ENCODE assay signal across 3 worm cellular contexts in the genomic region with DNA sequence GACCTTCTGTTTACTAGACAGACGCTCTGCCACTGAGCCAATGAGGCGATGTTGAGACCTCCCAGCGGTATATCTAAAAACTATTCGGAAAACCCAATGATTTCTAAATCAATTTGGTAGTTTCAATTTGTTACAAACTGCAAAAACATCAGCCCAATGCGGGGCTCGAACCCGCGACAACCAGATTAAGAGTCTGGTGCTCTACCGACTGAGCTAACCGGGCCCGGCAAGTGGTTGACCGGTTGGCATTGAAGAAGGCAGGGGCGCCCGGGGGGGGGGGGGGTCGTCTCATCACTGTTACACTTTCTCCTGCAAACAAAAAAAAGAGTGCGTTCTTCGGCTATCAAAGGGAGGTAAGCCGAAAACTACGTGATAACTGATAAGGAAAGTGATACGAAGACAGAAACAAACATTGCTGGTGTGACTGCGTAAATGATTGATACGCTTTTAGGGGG.
TF ChIP-seq lines count a peak whose summit lies in the region.

No protein-coding gene starts in this region.

TF ChIP-seq in whole organism, L1 larva, 84 proteins besides CTCF, POLR2A, EP300 and RAD21 (continued from another document):
- TF ChIP-seq F16B12.6 (tag; optimal IDR thresholded peaks at IDR 0.05; lab: Kevin White, UChicago) (no peak), grh-1 (GFP tag; IDR thresholded peaks at IDR 0.05; lab: Robert Waterston, UW) (0 out of 2 replicates have a peak, but pooled peaks have one; percentile 6), nhr-90 (tag; optimal IDR thresholded peaks at IDR 0.05; lab: Kevin White, UChicago; ENCODE audit: poor library complexity) (peak; percentile 75), nhr-20 (tag; optimal IDR thresholded peaks at IDR 0.05; lab: Kevin White, UChicago) (peak; percentile 39), nhr-19 (GFP tag; conservative IDR thresholded peaks at IDR 0.05; lab: Robert Waterston, UW) (peak; percentile 64), C16A3.4 (tag; optimal IDR thresholded peaks at IDR 0.05; lab: Kevin White, UChicago) (no peak), unc-86 (tag; optimal IDR thresholded peaks at IDR 0.05; lab: Kevin White, UChicago) (no peak), efl-1 (optimal IDR thresholded peaks at IDR 0.05; lab: Kevin White, UChicago) (peak in 1 of 2 experiments; percentile 20), efl-1 (GFP tag; optimal IDR thresholded peaks at IDR 0.05 in 1 of 2; lab: Kevin White, UChicago) (no peak), ceh-82 (tag; optimal IDR thresholded peaks at IDR 0.05; lab: Kevin White, UChicago) (peak in 1 of 3 experiments; percentile 3), zag-1 (tag; optimal IDR thresholded peaks at IDR 0.05; lab: Kevin White, UChicago) (no peak), nhr-71 (tag; optimal IDR thresholded peaks at IDR 0.05; lab: Kevin White, UChicago) (peak; percentile 60), lin-14 (GFP tag; optimal IDR thresholded peaks at IDR 0.05; lab: Kevin White, UChicago) (peak; percentile 60), xbp-1 (tag; optimal IDR thresholded peaks at IDR 0.05; lab: Kevin White, UChicago) (peak; percentile 4), tbx-2 (tag; optimal IDR thresholded peaks at IDR 0.05; lab: Kevin White, UChicago) (peak; percentile 22), lin-35 (GFP tag; optimal IDR thresholded peaks at IDR 0.05; lab: Kevin White, UChicago) (peak in 1 of 2 experiments; percentile 54), mep-1 (tag; optimal IDR thresholded peaks at IDR 0.05; lab: Kevin White, UChicago) (peak; percentile 16), sptf-1 (tag; optimal IDR thresholded peaks at IDR 0.05; lab: Kevin White, UChicago) (no peak), elt-2 (tag; optimal IDR thresholded peaks at IDR 0.05; lab: Kevin White, UChicago) (peak; percentile 97)

TF ChIP-seq in whole organism, L3 larva, 47 proteins besides CTCF, POLR2A, EP300 and RAD21 (continued from another document):
- TF ChIP-seq elt-1 (tag; optimal IDR thresholded peaks at IDR 0.05; lab: Kevin White, UChicago) (no peak), lsy-12 (tag; optimal IDR thresholded peaks at IDR 0.05; lab: Kevin White, UChicago) (no peak), nhr-43 (tag; optimal IDR thresholded peaks at IDR 0.05; lab: Kevin White, UChicago; ENCODE audit: poor library complexity, severe bottlenecking) (no peak), egl-27 (tag; optimal IDR thresholded peaks at IDR 0.05; lab: Kevin White, UChicago) (no peak), nfya-1 (tag; optimal IDR thresholded peaks at IDR 0.05; lab: Kevin White, UChicago; ENCODE audit: insufficient read depth) (peak; percentile 15), hmg-11 (tag; optimal IDR thresholded peaks at IDR 0.05; lab: Kevin White, UChicago) (no peak), snpc-4 (tag; optimal IDR thresholded peaks at IDR 0.05; lab: Kevin White, UChicago) (no peak), ztf-11 (tag; optimal IDR thresholded peaks at IDR 0.05; lab: Kevin White, UChicago) (no peak), R02D3.7 (tag; optimal IDR thresholded peaks at IDR 0.05; lab: Kevin White, UChicago) (no peak), mdl-1 (tag; optimal IDR thresholded peaks at IDR 0.05; lab: Kevin White, UChicago) (no peak), elt-3 (tag; optimal IDR thresholded peaks at IDR 0.05; lab: Kevin White, UChicago) (no peak), ceh-28 (tag; optimal IDR thresholded peaks at IDR 0.05; lab: Kevin White, UChicago) (no peak), nhr-12 (tag; optimal IDR thresholded peaks at IDR 0.05; lab: Kevin White, UChicago) (no peak), nhr-25 (tag; optimal IDR thresholded peaks at IDR 0.05; lab: Kevin White, UChicago) (no peak), fos-1 (tag; optimal IDR thresholded peaks at IDR 0.05; lab: Kevin White, UChicago) (no peak)

TF ChIP-seq in whole organism, young adult, 124 proteins besides CTCF, POLR2A, EP300 and RAD21 (continued from another document and continues in another):
- TF ChIP-seq cebp-1 (GFP tag; IDR thresholded peaks at IDR 0.05; lab: Robert Waterston, UW), result no peak
- peak; percentile 76 for TF ChIP-seq cebp-1 (tag; optimal IDR thresholded peaks at IDR 0.05; lab: Kevin White, UChicago)
- peak; percentile 74 for TF ChIP-seq athp-1 (tag; optimal IDR thresholded peaks at IDR 0.05; lab: Kevin White, UChicago)
- 0 out of 2 replicates have a peak, but pooled peaks have one; percentile 21 for TF ChIP-seq ceh-91 (GFP tag; IDR thresholded peaks at IDR 0.05; lab: Robert Waterston, UW)
- TF ChIP-seq tlf-1 (GFP tag; optimal IDR thresholded peaks at IDR 0.05; lab: Kevin White, UChicago), result peak; percentile 27
- TF ChIP-seq F55B11.4 (tag; optimal IDR thresholded peaks at IDR 0.05; lab: Kevin White, UChicago; ENCODE audit: borderline replicate concordance, insufficient read depth), result no peak
- TF ChIP-seq D2030.7 (GFP tag; IDR thresholded peaks at IDR 0.05; lab: Robert Waterston, UW), result peak; percentile 86
- TF ChIP-seq nhr-90 (tag; optimal IDR thresholded peaks at IDR 0.05; lab: Kevin White, UChicago), result peak; percentile 92
- no peak for TF ChIP-seq nfya-2 (GFP tag; IDR thresholded peaks at IDR 0.05; lab: Robert Waterston, UW)
- peak; percentile 87 for TF ChIP-seq Y56A3A.18 (GFP tag; IDR thresholded peaks at IDR 0.05; lab: Robert Waterston, UW)
- peak; percentile 8 for TF ChIP-seq F52B5.7 (tag; optimal IDR thresholded peaks at IDR 0.05; lab: Kevin White, UChicago)
- peak; percentile 81 for TF ChIP-seq F57A8.1 (GFP tag; optimal IDR thresholded peaks at IDR 0.05; lab: Kevin White, UChicago)
- TF ChIP-seq nhr-80 (tag; optimal IDR thresholded peaks at IDR 0.05; lab: Kevin White, UChicago), result peak; percentile 79
- no peak for TF ChIP-seq unc-62 (GFP tag; optimal IDR thresholded peaks at IDR 0.05; lab: Kevin White, UChicago)
- peak; percentile 75 for TF ChIP-seq ceh-79 (tag; optimal IDR thresholded peaks at IDR 0.05; lab: Kevin White, UChicago)
- TF ChIP-seq pbrm-1 (GFP tag; IDR thresholded peaks at IDR 0.05; lab: Robert Waterston, UW), result peak; percentile 81
- peak; percentile 55 for TF ChIP-seq madf-10 (tag; optimal IDR thresholded peaks at IDR 0.05; lab: Kevin White, UChicago)
- no peak for TF ChIP-seq tbx-9 (tag; optimal IDR thresholded peaks at IDR 0.05; lab: Kevin White, UChicago; ENCODE audit: borderline replicate concordance)
- TF ChIP-seq rpc-1 (optimal IDR thresholded peaks at IDR 0.05; lab: Kevin White, UChicago), result peak; percentile 90
- peak; percentile 87 for TF ChIP-seq rpc-1 (tag; optimal IDR thresholded peaks at IDR 0.05; lab: Kevin White, UChicago)
- TF ChIP-seq tbp1 (GFP tag; optimal IDR thresholded peaks at IDR 0.05; lab: Kevin White, UChicago), result peak; percentile 97
- TF ChIP-seq mcd-1 (GFP tag; IDR thresholded peaks at IDR 0.05; lab: Robert Waterston, UW), result peak; percentile 80
- TF ChIP-seq ekl-4 (GFP tag; IDR thresholded peaks at IDR 0.05; lab: Robert Waterston, UW), result peak; percentile 75
- peak; percentile 60; the same call in 1 of the 2 replicates for TF ChIP-seq ztf-25 (GFP tag; IDR thresholded peaks at IDR 0.05; lab: Robert Waterston, UW)
- peak; percentile 96 for TF ChIP-seq lin-26 (GFP tag; IDR thresholded peaks at IDR 0.05; lab: Robert Waterston, UW)
- 0 out of 2 replicates have a peak, but pooled peaks have one; percentile 79 for TF ChIP-seq nhr-120 (GFP tag; IDR thresholded peaks at IDR 0.05; lab: Robert Waterston, UW)
- TF ChIP-seq lsy-27 (tag; optimal IDR thresholded peaks at IDR 0.05; lab: Kevin White, UChicago; ENCODE audit: borderline replicate concordance, insufficient read depth), result no peak
- TF ChIP-seq sea-2 (GFP tag; IDR thresholded peaks at IDR 0.05; lab: Robert Waterston, UW), result no peak
- peak; percentile 81; the same call in 1 of the 2 replicates for TF ChIP-seq egl-44 (GFP tag; IDR thresholded peaks at IDR 0.05; lab: Robert Waterston, UW)
- 0 out of 2 replicates have a peak, but pooled peaks have one; percentile 54 for TF ChIP-seq ceh-58 (GFP tag; IDR thresholded peaks at IDR 0.05; lab: Robert Waterston, UW)
- peak; percentile 52 for TF ChIP-seq T26A5.8 (tag; optimal IDR thresholded peaks at IDR 0.05; lab: Kevin White, UChicago)
- no peak for TF ChIP-seq attf-3 (GFP tag; conservative IDR thresholded peaks at IDR 0.05; lab: Robert Waterston, UW)
- no peak for TF ChIP-seq Y67H2A.10 (GFP tag; conservative IDR thresholded peaks at IDR 0.05; lab: Robert Waterston, UW)
- TF ChIP-seq mes-4 (tag; optimal IDR thresholded peaks at IDR 0.05; lab: Kevin White, UChicago), result peak; percentile 40
- TF ChIP-seq nfya-1 (tag; optimal IDR thresholded peaks at IDR 0.05; lab: Kevin White, UChicago; ENCODE audit: borderline replicate concordance, insufficient read depth), result no peak
- no peak for TF ChIP-seq ztf-6 (GFP tag; IDR thresholded peaks at IDR 0.05; lab: Robert Waterston, UW)
- no peak for TF ChIP-seq lag-1 (GFP tag; IDR thresholded peaks at IDR 0.05; lab: Robert Waterston, UW)
- peak; percentile 25 to 54 for TF ChIP-seq let-607 (tag; optimal IDR thresholded peaks at IDR 0.05; lab: Kevin White, UChicago)
- no peak for TF ChIP-seq Y95B8A.8 (GFP tag; IDR thresholded peaks at IDR 0.05; lab: Robert Waterston, UW)
- TF ChIP-seq nhr-179 (tag; optimal IDR thresholded peaks at IDR 0.05; lab: Kevin White, UChicago), result no peak
- TF ChIP-seq lin-40 (tag; optimal IDR thresholded peaks at IDR 0.05; lab: Kevin White, UChicago), result no peak
- TF ChIP-seq hlh-26 (GFP tag; conservative IDR thresholded peaks at IDR 0.05; lab: Robert Waterston, UW), result no peak
- TF ChIP-seq Y53G8AR.9 (GFP tag; conservative IDR thresholded peaks at IDR 0.05; lab: Robert Waterston, UW), result peak; percentile 73; the same call in 1 of the 2 replicates
- peak; percentile 70 for TF ChIP-seq chd-7 (tag; optimal IDR thresholded peaks at IDR 0.05; lab: Kevin White, UChicago)
- peak; percentile 57 for TF ChIP-seq ztf-3 (GFP tag; optimal IDR thresholded peaks at IDR 0.05; lab: Kevin White, UChicago)
- TF ChIP-seq rec-8 (tag; optimal IDR thresholded peaks at IDR 0.05; lab: Kevin White, UChicago), result peak; percentile 74 to 82
- peak; percentile 51 for TF ChIP-seq hrde-1 (tag; optimal IDR thresholded peaks at IDR 0.05; lab: Kevin White, UChicago; ENCODE audit: borderline replicate concordance)
- TF ChIP-seq snpc-1.3 (tag; optimal IDR thresholded peaks at IDR 0.05; lab: Kevin White, UChicago; ENCODE audit: insufficient read depth), result peak; percentile 52
- peak; percentile 19 for TF ChIP-seq unc-130 (GFP tag; optimal IDR thresholded peaks at IDR 0.05; lab: Kevin White, UChicago)
- TF ChIP-seq Y79H2A.3 (GFP tag; conservative IDR thresholded peaks at IDR 0.05; lab: Robert Waterston, UW), result no peak
- TF ChIP-seq F57C9.4 (tag; optimal IDR thresholded peaks at IDR 0.05; lab: Kevin White, UChicago), result no peak
- TF ChIP-seq ceh-100 (GFP tag; IDR thresholded peaks at IDR 0.05; lab: Robert Waterston, UW), result peak; percentile 57; the same call in 1 of the 2 replicates
- no peak for TF ChIP-seq F23B12.7 (tag; optimal IDR thresholded peaks at IDR 0.05; lab: Kevin White, UChicago; ENCODE audit: insufficient read depth)
- TF ChIP-seq B0261.1 (tag; optimal IDR thresholded peaks at IDR 0.05; lab: Kevin White, UChicago), result peak; percentile 97
- TF ChIP-seq Y53F4B.3 (GFP tag; IDR thresholded peaks at IDR 0.05; lab: Robert Waterston, UW), result no peak
- TF ChIP-seq cebp-2 (GFP tag; IDR thresholded peaks at IDR 0.05; lab: Robert Waterston, UW), result 0 out of 2 replicates have a peak, but pooled peaks have one; percentile 46
- TF ChIP-seq T07F8.4 (tag; optimal IDR thresholded peaks at IDR 0.05; lab: Kevin White, UChicago), result peak; percentile 80
- TF ChIP-seq hmg-20 (GFP tag; IDR thresholded peaks at IDR 0.05; lab: Robert Waterston, UW), result peak; percentile 63; the same call in 1 of the 2 replicates
- 0 out of 2 replicates have a peak, but pooled peaks have one; percentile 39 for TF ChIP-seq attf-6 (GFP tag; IDR thresholded peaks at IDR 0.05; lab: Robert Waterston, UW)
- 0 out of 2 replicates have a peak, but pooled peaks have one; percentile 32 for TF ChIP-seq F33H1.4 (GFP tag; IDR thresholded peaks at IDR 0.05; lab: Robert Waterston, UW)
- peak; percentile 84; the same call in 1 of the 2 replicates for TF ChIP-seq B0336.3 (GFP tag; IDR thresholded peaks at IDR 0.05; lab: Robert Waterston, UW)
- TF ChIP-seq him-1 (tag; optimal IDR thresholded peaks at IDR 0.05; lab: Kevin White, UChicago), result peak; percentile 93
- peak; percentile 74 for TF ChIP-seq hmg-1.2 (GFP tag; IDR thresholded peaks at IDR 0.05; lab: Robert Waterston, UW)
- peak; percentile 10 for TF ChIP-seq xnd-1 (tag; optimal IDR thresholded peaks at IDR 0.05; lab: Kevin White, UChicago)
- TF ChIP-seq egrh-3 (GFP tag; IDR thresholded peaks at IDR 0.05; lab: Robert Waterston, UW), result peak; percentile 92
- TF ChIP-seq F22D6.2 (tag; optimal IDR thresholded peaks at IDR 0.05; lab: Kevin White, UChicago), result no peak
- TF ChIP-seq ZK185.1 (tag; optimal IDR thresholded peaks at IDR 0.05; lab: Kevin White, UChicago; ENCODE audit: poor library complexity, severe bottlenecking), result no peak
- peak; percentile 76; the same call in 1 of the 2 replicates for TF ChIP-seq ceh-40 (GFP tag; IDR thresholded peaks at IDR 0.05; lab: Robert Waterston, UW)
- TF ChIP-seq aptf-2 (GFP tag; conservative IDR thresholded peaks at IDR 0.05; lab: Robert Waterston, UW), result peak; percentile 43; the same call in 1 of the 2 replicates
- peak; percentile 55 for TF ChIP-seq attf-5 (GFP tag; optimal IDR thresholded peaks at IDR 0.05; lab: Kevin White, UChicago)
- TF ChIP-seq ztf-18 (tag; optimal IDR thresholded peaks at IDR 0.05; lab: Kevin White, UChicago), result peak; percentile 66
- no peak for TF ChIP-seq pha-4 (tag; optimal IDR thresholded peaks at IDR 0.05; lab: Kevin White, UChicago)
- TF ChIP-seq gei-17 (GFP tag; optimal IDR thresholded peaks at IDR 0.05; lab: Kevin White, UChicago), result peak; percentile 46
- TF ChIP-seq sdz-38 (tag; optimal IDR thresholded peaks at IDR 0.05; lab: Kevin White, UChicago), result no peak
- TF ChIP-seq ztf-22 (GFP tag; optimal IDR thresholded peaks at IDR 0.05; lab: Kevin White, UChicago), result no peak
- no peak for TF ChIP-seq efl-1 (GFP tag; optimal IDR thresholded peaks at IDR 0.05; lab: Kevin White, UChicago)
- peak; percentile 33 for TF ChIP-seq ets-4 (GFP tag; optimal IDR thresholded peaks at IDR 0.05; lab: Kevin White, UChicago)
- TF ChIP-seq snpc-4 (GFP tag; optimal IDR thresholded peaks at IDR 0.05; lab: Kevin White, UChicago), result peak; percentile 58
- peak in 3 of 4 experiments; percentile 47 to 66 (median 60) for TF ChIP-seq snpc-4 (tag; optimal IDR thresholded peaks at IDR 0.05; lab: Kevin White, UChicago)
- TF ChIP-seq somi-1 (GFP tag; optimal IDR thresholded peaks at IDR 0.05; lab: Kevin White, UChicago), result peak; percentile 68
- TF ChIP-seq lin-54 (GFP tag; optimal IDR thresholded peaks at IDR 0.05; lab: Kevin White, UChicago), result peak; percentile 59
- peak; percentile 11 for TF ChIP-seq snpc-3.4 (tag; optimal IDR thresholded peaks at IDR 0.05; lab: Kevin White, UChicago)
- TF ChIP-seq nfyb-1 (GFP tag; IDR thresholded peaks at IDR 0.05; lab: Robert Waterston, UW), result peak; percentile 88
- peak; percentile 27 for TF ChIP-seq B0035.1 (tag; optimal IDR thresholded peaks at IDR 0.05; lab: Kevin White, UChicago)
- TF ChIP-seq lir-1 (GFP tag; conservative IDR thresholded peaks at IDR 0.05; lab: Robert Waterston, UW), result no peak
- TF ChIP-seq die-1 (tag; optimal IDR thresholded peaks at IDR 0.05; lab: Kevin White, UChicago), result peak; percentile 80
- TF ChIP-seq lin-35 (GFP tag; optimal IDR thresholded peaks at IDR 0.05; lab: Kevin White, UChicago), result peak in 1 of 3 experiments; percentile 39
- TF ChIP-seq nhr-27 (tag; optimal IDR thresholded peaks at IDR 0.05; lab: Kevin White, UChicago), result peak; percentile 69
- TF ChIP-seq rcor-1 (GFP tag; IDR thresholded peaks at IDR 0.05; lab: Robert Waterston, UW), result peak; percentile 43; the same call in 1 of the 2 replicates
- no peak for TF ChIP-seq akir-1 (GFP tag; optimal IDR thresholded peaks at IDR 0.05; lab: Kevin White, UChicago)
